Fruit fly (Drosophila melanogaster) whole organism, adult: ENCODE measurements around the gene CG2930.

ENCODE experiments used
- CG11617 ChIP-seq: fragments of 200-800 bp; sonication (Bioruptor generic); optimal IDR thresholded peaks from 2 replicates; lab custom pipeline; 2017; ENCODE audit warnings: mild to moderate bottlenecking, missing biosample characterization, missing genetic modification reagents, missing genetic modification characterization
- CG12768 ChIP-seq: fragments of 200-800 bp; sonication (Bioruptor generic); optimal IDR thresholded peaks from 2 replicates; lab custom pipeline; 2017; ENCODE audit warnings: missing biosample characterization, missing genetic modification characterization, mild to moderate bottlenecking, moderate library complexity, missing genetic modification reagents
- CG14711 ChIP-seq: fragments of 200-800 bp; sonication (Bioruptor generic); optimal IDR thresholded peaks from 2 replicates; lab custom pipeline; 2018; ENCODE audit warnings: missing biosample characterization, mild to moderate bottlenecking, missing genetic modification characterization, moderate library complexity
- CG1620 ChIP-seq: fragments of 200-800 bp; sonication (Bioruptor generic); optimal IDR thresholded peaks from 2 replicates; lab custom pipeline; 2016; ENCODE audit warnings: missing biosample characterization, missing genetic modification characterization
- CG33017 ChIP-seq: fragments of 200-800 bp; sonication (Bioruptor generic); optimal IDR thresholded peaks from 2 replicates; lab custom pipeline; 2018; ENCODE audit warnings: missing biosample characterization, mild to moderate bottlenecking, missing genetic modification characterization, moderate library complexity
- CG5204 ChIP-seq: fragments of 200-800 bp; sonication (Bioruptor generic); optimal IDR thresholded peaks from 2 replicates; lab custom pipeline; 2016; ENCODE audit warnings: missing biosample characterization, missing genetic modification characterization
- CG7045 ChIP-seq: fragments of 200-800 bp; sonication (Bioruptor generic); optimal IDR thresholded peaks from 2 replicates; lab custom pipeline; 2017; ENCODE audit warnings: missing biosample characterization, mild to moderate bottlenecking, missing genetic modification characterization
- CG7101 ChIP-seq: fragments of 200-800 bp; sonication (Bioruptor generic); optimal IDR thresholded peaks from 2 replicates; lab custom pipeline; 2018; ENCODE audit warnings: missing biosample characterization, mild to moderate bottlenecking, missing genetic modification characterization, moderate library complexity
- Clk ChIP-seq: fragments of 200-800 bp; sonication (Bioruptor generic); optimal IDR thresholded peaks from 2 replicates; lab custom pipeline; 2017; ENCODE audit warnings: missing biosample characterization, missing genetic modification characterization
- Crg-1 ChIP-seq: fragments of 200-800 bp; sonication (Bioruptor generic); optimal IDR thresholded peaks from 2 replicates; lab custom pipeline; 2016; ENCODE audit warnings: missing biosample characterization, missing genetic modification characterization
- Hr96 ChIP-seq: fragments of 200-800 bp; sonication (Bioruptor generic); optimal IDR thresholded peaks from 2 replicates; lab custom pipeline; 2016; ENCODE audit warnings: missing biosample characterization, missing genetic modification characterization
- Mnt ChIP-seq: fragments of 200-800 bp; sonication (Bioruptor generic); optimal IDR thresholded peaks from 2 replicates; lab custom pipeline; 2016; ENCODE audit warnings: missing biosample characterization, mild to moderate bottlenecking, missing genetic modification characterization
- bab1 ChIP-seq: fragments of 200-800 bp; sonication (Bioruptor generic); optimal IDR thresholded peaks from 3 replicates; lab custom pipeline; 2019; ENCODE audit warnings: missing biosample characterization, mild to moderate bottlenecking, missing genetic modification characterization, moderate library complexity
- cic ChIP-seq: fragments of 200-800 bp; sonication (Bioruptor generic); optimal IDR thresholded peaks from 2 replicates; lab custom pipeline; 2017; ENCODE audit warnings: missing biosample characterization, mild to moderate bottlenecking, missing genetic modification characterization, moderate library complexity
- cnc ChIP-seq, 2 experiments: fragments of >200 bp; optimal IDR thresholded peaks; 2 replicates each; lab custom pipeline; 2017
- kay ChIP-seq: fragments of 200-800 bp; sonication (Bioruptor generic); peaks from one replicate; lab custom pipeline; 2016; ENCODE audit warnings: missing biosample characterization, missing genetic modification characterization, borderline replicate concordance
- ovo ChIP-seq: fragments of 200-800 bp; sonication (Bioruptor generic); optimal IDR thresholded peaks from 2 replicates; lab custom pipeline; 2016; ENCODE audit warnings: missing biosample characterization, missing genetic modification characterization
- pad ChIP-seq: fragments of 200-800 bp; sonication (Bioruptor generic); optimal IDR thresholded peaks from 3 replicates; lab custom pipeline; 2017; ENCODE audit warnings: missing biosample characterization, missing genetic modification characterization, mild to moderate bottlenecking, moderate library complexity, missing genetic modification reagents
- tj ChIP-seq: fragments of 200-800 bp; sonication (Bioruptor generic); optimal IDR thresholded peaks from 3 replicates; lab custom pipeline; 2017; ENCODE audit warnings: missing biosample characterization, mild to moderate bottlenecking, missing genetic modification characterization, moderate library complexity
- toe ChIP-seq: fragments of 200-800 bp; sonication (Bioruptor generic); optimal IDR thresholded peaks from 2 replicates; lab custom pipeline; 2016; ENCODE audit warnings: missing biosample characterization, missing genetic modification characterization

The CG2930 gene

DNA sequence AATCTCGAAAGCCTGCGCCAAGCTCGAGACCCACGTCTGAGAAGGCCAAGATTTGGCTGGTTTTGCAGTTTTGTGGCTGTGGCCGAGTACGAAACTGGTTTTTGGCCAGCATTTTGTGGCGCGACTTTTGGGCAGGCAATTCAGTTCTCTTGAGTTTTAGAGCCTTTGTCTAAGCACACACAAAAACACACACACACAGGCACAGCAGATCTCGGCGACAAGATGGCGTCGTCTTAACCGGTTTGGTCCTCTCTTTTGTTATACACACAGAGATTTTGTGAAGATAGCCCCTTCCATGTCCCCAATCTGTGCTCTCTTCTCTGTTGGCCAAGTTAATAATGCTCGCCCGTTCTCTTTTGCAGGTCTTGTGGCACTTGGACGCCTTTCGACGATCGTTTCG lies 27.8 kb upstream of the CG2930 start:
- TF ChIP-seq CG5204 (no peak), Crg-1 (no peak), cic (no peak), pad (GFP tag; lab: Kevin White, UChicago) (no peak), kay (GFP tag; lab: Kevin White, UChicago) (no peak)

DNA sequence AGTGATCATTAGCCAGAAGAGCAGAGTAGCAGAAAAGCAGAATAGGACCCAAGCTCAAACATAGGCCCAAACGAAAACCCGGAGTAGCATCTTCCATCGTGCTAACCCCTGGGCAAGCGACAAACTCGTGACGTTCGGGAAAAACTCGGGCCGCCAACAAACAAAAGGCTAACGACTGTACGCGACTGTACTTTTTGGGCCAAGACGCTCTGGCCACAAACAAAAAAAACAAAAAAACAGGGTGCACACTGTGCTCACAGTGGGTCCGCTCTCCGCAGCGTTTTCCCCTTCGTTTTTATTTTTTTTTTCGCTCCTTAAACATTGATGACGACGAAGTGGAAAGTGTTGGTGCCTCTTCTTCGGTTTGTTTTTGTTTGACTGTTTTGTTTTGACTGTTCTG lies 25.9 kb upstream of the CG2930 start:
- TF ChIP-seq Crg-1 (no peak), Mnt (no peak), toe (no peak), CG14711 (tag; lab: Kevin White, UChicago) (no peak), Clk (GFP tag; lab: Kevin White, UChicago) (no peak), kay (GFP tag; lab: Kevin White, UChicago) (no peak), CG5204 (no peak), cnc (optimal IDR thresholded peaks at IDR 0.05; lab: Kevin White, UChicago) (no peak), cic (no peak), ovo (GFP tag; lab: Kevin White, UChicago) (no peak), CG12768 (no peak), CG7101 (no peak), tj (GFP tag; lab: Kevin White, UChicago) (no peak), bab1 (GFP tag; lab: Kevin White, UChicago) (no peak), CG7045 (no peak)

DNA sequence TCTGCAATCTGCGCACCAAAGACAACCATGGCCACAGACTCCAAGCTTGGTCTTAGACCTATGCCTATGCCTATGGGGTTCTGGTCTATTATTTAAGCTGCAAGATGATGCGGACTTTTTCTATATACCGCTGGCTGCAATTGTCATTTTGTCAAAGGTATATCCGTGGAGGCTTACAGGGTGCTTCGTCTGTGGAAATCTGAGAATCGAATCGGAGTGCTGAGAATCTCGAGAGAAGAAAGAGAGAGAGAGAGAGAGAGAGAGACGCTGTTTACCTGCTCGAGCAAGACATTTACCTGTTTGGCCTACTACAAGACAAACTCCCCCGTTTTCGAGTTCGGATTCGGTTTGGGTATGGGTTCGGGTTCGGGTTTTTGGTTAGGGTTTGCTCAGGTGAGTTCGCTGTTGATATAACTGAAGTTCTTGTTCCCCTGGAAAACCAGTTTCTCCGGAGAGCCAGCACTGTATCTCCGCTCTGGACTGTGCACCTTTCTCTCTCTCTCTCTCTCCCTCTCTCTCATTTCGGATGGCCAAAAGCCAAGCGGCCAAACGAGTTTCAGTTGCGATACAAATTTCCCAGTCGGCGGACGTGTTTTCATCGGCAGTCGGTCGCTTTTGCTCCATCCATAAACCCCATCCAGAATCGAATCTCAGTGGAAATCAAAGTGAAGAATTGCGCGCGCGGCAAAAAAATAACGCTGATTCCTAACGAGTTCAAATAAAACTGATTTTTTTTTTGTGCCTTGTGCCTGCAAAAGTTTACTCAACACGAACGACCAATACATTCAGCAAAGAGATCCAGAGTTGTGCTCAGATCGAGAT lies 23.2 kb upstream of the CG2930 start:
- TF ChIP-seq tj (GFP tag; lab: Kevin White, UChicago), result peak; percentile 65
- no peak for TF ChIP-seq cic
- TF ChIP-seq pad (GFP tag; lab: Kevin White, UChicago), result peak; percentile 51

DNA sequence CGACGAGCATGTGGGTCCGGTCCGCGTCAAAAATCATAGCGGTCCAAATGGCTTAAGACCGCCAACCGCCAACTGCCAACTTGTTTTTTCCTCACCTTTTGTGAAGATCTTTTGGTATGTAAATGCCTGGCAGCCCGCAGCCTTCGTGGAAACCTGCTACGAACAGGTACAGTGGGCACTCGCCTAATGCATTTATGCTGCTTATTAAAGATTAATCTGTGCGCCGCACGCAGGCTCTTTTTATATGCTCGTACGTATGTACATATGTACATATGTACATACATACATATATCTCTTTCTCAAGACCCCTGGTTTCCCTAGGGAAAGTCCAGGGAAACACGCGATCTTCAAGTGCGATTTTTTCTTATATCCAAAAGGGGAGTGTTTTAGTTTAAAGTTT lies 22.4 kb upstream of the CG2930 start:
- TF ChIP-seq Clk (GFP tag; lab: Kevin White, UChicago), result no peak
- no peak for TF ChIP-seq CG5204
- no peak for TF ChIP-seq Mnt
- no peak for TF ChIP-seq CG11617 (GFP tag; lab: Kevin White, UChicago)
- TF ChIP-seq ovo (GFP tag; lab: Kevin White, UChicago), result no peak

DNA sequence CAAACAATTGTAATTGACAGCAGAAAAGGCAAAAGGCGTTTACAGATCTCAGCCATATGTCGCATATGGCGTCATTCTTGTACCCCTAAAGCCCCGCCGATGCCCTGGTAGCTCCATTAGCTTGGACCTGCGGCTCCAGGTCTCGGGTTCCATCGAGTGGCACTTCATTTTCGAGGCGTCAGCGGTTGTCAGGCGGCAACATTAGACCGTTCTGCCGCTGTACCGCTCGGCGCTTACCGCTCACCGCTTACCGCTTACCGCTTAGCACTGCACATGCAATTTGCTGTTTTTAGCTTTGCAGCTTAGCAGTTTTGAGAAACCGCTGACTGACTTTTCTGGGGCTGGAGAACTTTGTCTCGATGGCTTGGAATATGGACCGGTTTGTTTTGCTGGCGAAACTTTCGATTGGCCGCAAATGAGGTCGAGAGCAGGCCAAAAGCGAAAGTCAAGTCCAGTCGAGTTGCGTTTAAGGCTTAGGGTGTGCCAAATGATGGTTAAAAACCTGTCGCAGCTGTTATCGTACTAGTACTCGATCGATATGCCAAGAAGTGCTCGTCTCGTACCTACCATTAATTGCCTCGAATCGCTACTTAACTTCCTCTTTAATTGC lies 19.2 kb upstream of the CG2930 start:
- TF ChIP-seq tj (GFP tag; lab: Kevin White, UChicago) (peak; percentile 96), Hr96 (GFP tag; lab: Kevin White, UChicago) (no peak)

DNA sequence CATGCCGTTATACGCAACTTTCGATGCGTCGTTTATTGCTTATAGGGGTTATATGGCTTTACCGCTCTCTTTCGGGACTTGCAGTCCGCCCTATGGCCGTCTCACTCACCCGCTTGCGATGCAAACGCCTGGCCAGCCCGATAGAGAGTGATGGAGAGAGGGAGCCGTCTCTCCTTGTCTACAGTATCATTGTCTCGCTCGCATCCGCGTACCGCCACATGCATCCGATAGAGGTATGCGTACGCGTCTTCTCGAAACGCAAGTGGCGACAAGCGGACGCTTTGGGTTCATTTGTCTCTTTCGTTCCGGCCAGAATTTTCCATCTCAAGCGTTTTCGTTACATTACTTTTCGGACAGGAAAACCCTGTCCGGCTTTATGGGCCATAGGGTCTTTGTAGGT lies 7.6 kb upstream of the CG2930 start:
- TF ChIP-seq CG7045 (no peak), CG33017 (tag; lab: Kevin White, UChicago) (no peak), Crg-1 (no peak), tj (GFP tag; lab: Kevin White, UChicago) (no peak), cic (peak; percentile 33), Clk (GFP tag; lab: Kevin White, UChicago) (no peak), CG7101 (no peak)

DNA sequence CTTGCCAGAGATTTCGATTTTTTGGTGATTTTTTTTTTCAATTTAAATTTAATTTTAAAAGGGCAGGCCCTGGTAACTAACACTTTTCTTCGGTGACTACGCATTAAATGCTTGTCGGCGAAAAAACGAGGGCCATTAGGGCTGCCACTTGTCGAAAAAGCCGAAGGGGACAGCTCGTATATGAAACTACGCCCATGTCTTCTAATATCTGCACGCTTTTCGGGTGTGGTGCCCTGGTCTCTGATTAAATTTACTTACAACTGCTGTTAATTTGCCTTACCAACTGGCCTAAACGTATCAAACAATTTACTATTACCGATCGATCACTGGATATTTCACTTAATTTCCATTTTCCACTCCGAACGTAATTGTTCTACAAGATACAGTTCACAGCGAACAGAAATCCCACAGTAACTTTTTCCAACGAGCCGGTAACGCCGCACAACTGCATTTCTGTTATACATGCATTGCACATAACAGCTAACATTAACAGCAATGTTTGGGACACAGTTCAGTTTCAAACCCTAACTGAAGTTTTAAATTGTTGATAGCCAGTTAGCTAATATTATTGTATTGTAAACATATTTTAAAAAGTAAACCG lies 6.4 kb upstream of the CG2930 start:
- TF ChIP-seq ovo (GFP tag; lab: Kevin White, UChicago), result no peak
- no peak for TF ChIP-seq CG5204
- TF ChIP-seq Hr96 (GFP tag; lab: Kevin White, UChicago), result peak; percentile 7
- TF ChIP-seq bab1 (GFP tag; lab: Kevin White, UChicago), result no peak
- TF ChIP-seq cic, result no peak
- TF ChIP-seq kay (GFP tag; lab: Kevin White, UChicago), result no peak
- no peak for TF ChIP-seq Clk (GFP tag; lab: Kevin White, UChicago)
- no peak for TF ChIP-seq CG11617 (GFP tag; lab: Kevin White, UChicago)
- TF ChIP-seq toe, result peak; percentile 46
- no peak for TF ChIP-seq Crg-1
- peak in 1 of 2 experiments; percentile 23 for TF ChIP-seq cnc (optimal IDR thresholded peaks at IDR 0.05; lab: Kevin White, UChicago)
- TF ChIP-seq CG7101, result no peak
- no peak for TF ChIP-seq CG1620 (GFP tag; lab: Kevin White, UChicago)
- TF ChIP-seq CG14711 (tag; lab: Kevin White, UChicago), result no peak
- no peak for TF ChIP-seq CG12768
- TF ChIP-seq tj (GFP tag; lab: Kevin White, UChicago), result no peak
- TF ChIP-seq Mnt, result no peak
- peak; percentile 23 for TF ChIP-seq CG7045
- no peak for TF ChIP-seq CG33017 (tag; lab: Kevin White, UChicago)
- TF ChIP-seq pad (GFP tag; lab: Kevin White, UChicago), result no peak
